Worm (Caenorhabditis elegans) whole organism, L4/young adult: ENCODE data around the gene metl-13.

ENCODE experiments used
- W03F9.2 ChIP-seq: fragments of 150-350 bp; optimal IDR thresholded peaks from 2 replicates; lab custom pipeline; 2014; ENCODE audit warnings: missing biosample characterization, missing genetic modification characterization
- dao-5 ChIP-seq: sonication (generic microtip); optimal IDR thresholded peaks from 2 replicates; lab custom pipeline; 2016; ENCODE audit warnings: missing genotype, missing genetic modification characterization, moderate library complexity, missing compliant biosample characterization
- him-1 ChIP-seq: sonication (generic microtip); optimal IDR thresholded peaks from 2 replicates; lab custom pipeline; 2016; ENCODE audit warnings: missing genotype, missing genetic modification reagents, missing genetic modification characterization, missing compliant biosample characterization

The metl-13 gene

ce11 chrIV:6602376-6602775, 32.5 kb upstream of the metl-13 start, which contains the start of gene F15B10.3:
Gene F15B10.3 (plus strand): TSS chrIV:6602676.
- TF ChIP-seq dao-5 (tag; lab: Kevin White, UChicago) (no peak), W03F9.2 (tag; lab: Kevin White, UChicago) (no peak), him-1 (no peak)

- TF ChIP-seq W03F9.2 (tag; lab: Kevin White, UChicago): no peak
- no peak for TF ChIP-seq him-1
- TF ChIP-seq dao-5 (tag; lab: Kevin White, UChicago): no peak
Measured at ce11 chrIV:6603549-6603948, 31.3 kb upstream of the metl-13 start.

DNA sequence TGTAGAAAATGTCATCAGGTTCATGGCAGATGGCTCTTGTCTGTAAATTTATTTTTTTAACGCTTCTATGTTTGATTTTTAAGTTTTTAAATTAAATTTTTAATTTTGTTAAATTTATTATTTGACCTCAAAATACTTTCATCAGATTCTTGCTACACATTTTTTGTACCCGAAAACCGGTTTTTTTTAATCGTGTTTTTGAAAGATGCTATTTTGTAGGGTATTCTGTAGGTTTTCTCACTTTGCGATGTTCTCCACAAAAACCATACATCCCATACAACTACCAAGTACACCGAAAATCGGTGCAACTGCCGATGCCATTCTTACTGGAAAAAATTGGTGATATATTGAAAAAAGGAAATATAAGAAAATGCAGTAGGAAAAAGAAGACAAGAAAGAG, 29.0 kb upstream of the metl-13 start, which contains the start of gene nstp-2:
Gene nstp-2, minus strand, starts transcription at position 326 of the 400 bp plus-strand sequence.
- no peak for TF ChIP-seq W03F9.2 (tag; lab: Kevin White, UChicago)
- no peak for TF ChIP-seq him-1
- TF ChIP-seq dao-5 (tag; lab: Kevin White, UChicago): no peak

ce11 chrIV:6606587-6606986, 28.3 kb upstream of the metl-13 start:
- TF ChIP-seq W03F9.2 (tag; lab: Kevin White, UChicago): no peak
- TF ChIP-seq him-1: no peak
- TF ChIP-seq dao-5 (tag; lab: Kevin White, UChicago): no peak

DNA sequence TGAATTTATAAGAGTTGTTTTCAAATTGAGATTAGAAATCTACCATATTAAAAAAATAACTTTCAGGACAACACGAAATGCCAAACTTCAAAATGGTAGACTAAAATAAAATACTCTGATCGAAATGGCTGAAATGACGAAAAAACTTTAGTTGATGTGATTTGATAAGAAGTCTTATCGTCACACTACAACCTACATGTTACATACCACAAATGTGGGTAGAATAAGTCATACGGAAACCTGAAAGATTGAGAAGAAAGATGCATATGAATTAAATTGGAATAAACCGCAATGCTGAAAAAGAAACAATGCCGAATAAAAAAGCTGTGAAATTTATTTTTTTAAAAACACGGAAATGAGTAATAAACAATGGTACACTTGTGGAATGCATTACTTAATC, 27.8 kb upstream of the metl-13 start:
- TF ChIP-seq W03F9.2 (tag; lab: Kevin White, UChicago) (no peak), him-1 (no peak), dao-5 (tag; lab: Kevin White, UChicago) (no peak)

DNA sequence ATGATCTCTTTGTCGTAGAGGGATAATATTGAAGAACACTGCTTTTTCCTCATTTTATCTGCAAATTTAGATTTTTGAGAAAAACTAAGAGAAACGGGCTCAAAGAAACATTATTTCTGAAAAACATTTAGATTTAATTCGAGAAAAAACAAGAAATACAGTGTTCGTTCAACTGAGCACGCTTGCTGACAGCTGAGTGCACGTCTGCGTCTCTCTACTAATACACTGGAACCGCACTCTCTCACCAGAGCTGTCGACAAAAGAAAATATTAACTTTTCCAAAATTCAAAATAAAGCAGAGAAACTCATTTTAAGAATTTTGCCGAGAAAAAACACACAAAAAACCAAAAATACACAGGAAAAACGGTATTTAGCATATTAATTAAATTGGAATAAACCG, 21.6 kb upstream of the metl-13 start, which contains the start of gene drh-1:
Gene drh-1, minus strand, starts transcription at position 58 of the 400 bp plus-strand sequence.
- no peak for TF ChIP-seq dao-5 (tag; lab: Kevin White, UChicago)
- peak; percentile 16 for TF ChIP-seq W03F9.2 (tag; lab: Kevin White, UChicago)

DNA sequence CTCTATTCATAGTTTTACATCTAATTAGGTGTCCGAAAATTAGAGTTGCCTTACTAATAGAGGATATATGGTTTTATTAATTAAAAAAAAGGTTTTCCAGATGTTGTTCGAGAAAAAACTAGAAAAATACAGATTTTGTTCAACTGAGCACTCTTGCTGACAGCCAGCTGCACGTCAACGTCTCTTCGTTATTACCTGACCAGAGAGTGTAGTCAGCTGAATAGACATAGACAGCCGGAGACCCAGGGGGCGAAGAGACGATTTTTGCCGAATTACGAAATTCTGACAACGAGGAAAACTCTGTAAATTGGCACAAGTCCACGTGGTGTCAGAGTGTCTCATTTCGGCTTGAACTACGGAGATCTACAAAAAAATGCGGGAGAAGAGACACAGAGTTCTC, 16.3 kb upstream of the metl-13 start:
- TF ChIP-seq him-1 (no peak), dao-5 (tag; lab: Kevin White, UChicago) (no peak), W03F9.2 (tag; lab: Kevin White, UChicago) (peak; percentile 37)

- no peak for TF ChIP-seq him-1
- TF ChIP-seq dao-5 (tag; lab: Kevin White, UChicago): no peak
- TF ChIP-seq W03F9.2 (tag; lab: Kevin White, UChicago): no peak
Measured at ce11 chrIV:6621252-6621651, 13.6 kb upstream of the metl-13 start, which contains the start of gene C01B10.3. Gene C01B10.3 (minus strand): TSS chrIV:6621352.

ce11 chrIV:6622142-6622541, 12.7 kb upstream of the metl-13 start:
- no peak for TF ChIP-seq W03F9.2 (tag; lab: Kevin White, UChicago)
- no peak for TF ChIP-seq him-1

DNA sequence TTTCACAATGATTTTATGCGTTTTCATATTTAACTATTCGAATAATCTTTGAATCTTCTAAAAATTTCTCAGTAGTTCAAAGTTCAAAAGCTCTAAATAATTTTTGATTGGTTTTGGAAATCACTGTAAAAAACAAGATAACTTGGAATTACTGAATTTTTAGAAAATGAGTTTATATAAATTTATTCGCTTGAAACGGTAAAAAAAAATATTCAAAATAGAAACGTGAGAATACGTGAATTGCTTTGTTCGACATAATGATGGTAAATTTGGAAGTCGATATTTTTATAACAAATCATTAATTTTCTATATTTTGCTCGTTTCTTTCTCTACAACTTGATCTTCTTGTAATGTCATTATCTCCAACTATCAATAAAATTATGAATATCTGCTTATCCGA, 11.5 kb upstream of the metl-13 start, which contains the start of gene C01B10.44:
Gene C01B10.44, plus strand, starts transcription at position 301 of the 400 bp plus-strand sequence.
- no peak for TF ChIP-seq him-1
- no peak for TF ChIP-seq dao-5 (tag; lab: Kevin White, UChicago)
- no peak for TF ChIP-seq W03F9.2 (tag; lab: Kevin White, UChicago)

DNA sequence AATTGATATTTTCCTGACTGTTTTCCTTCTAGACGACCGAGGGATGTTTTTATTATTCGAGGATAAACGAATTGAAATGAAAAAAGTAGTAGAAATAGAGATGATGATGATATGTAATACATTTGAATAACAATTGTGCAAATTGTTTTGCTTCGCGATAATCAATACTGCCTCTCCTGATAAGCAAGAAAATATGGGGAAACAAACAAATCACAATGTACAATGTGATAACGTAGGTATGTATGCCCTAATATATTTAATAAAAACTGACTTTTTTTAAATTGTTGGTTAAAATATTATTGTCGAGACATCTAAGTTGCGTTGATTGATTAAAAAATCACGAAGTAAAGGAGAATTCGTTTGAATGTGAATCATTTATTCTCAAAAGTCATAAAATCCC, 7.1 kb upstream of the metl-13 start, which contains the start of gene cest-5.2:
Gene cest-5.2, minus strand, starts transcription at position 128 of the 400 bp plus-strand sequence.
- no peak for TF ChIP-seq W03F9.2 (tag; lab: Kevin White, UChicago)
- no peak for TF ChIP-seq dao-5 (tag; lab: Kevin White, UChicago)
- TF ChIP-seq him-1: no peak

- TF ChIP-seq dao-5 (tag; lab: Kevin White, UChicago) (no peak), W03F9.2 (tag; lab: Kevin White, UChicago) (peak; percentile 73)
Measured at ce11 chrIV:6631704-6632272, 3.1 kb upstream of the metl-13 start, which contains the start of the genes cest-5.1 and C01B10.9. Gene cest-5.1 (minus strand): TSS chrIV:6631754. Gene C01B10.9 (plus strand): TSS chrIV:6632222.

ce11 chrIV:6638256-6638655, 3.4 kb downstream of the metl-13 start, which contains the start of gene C01B10.7:
Gene C01B10.7 (plus strand): TSS chrIV:6638556.
- no peak for TF ChIP-seq him-1
- no peak for TF ChIP-seq dao-5 (tag; lab: Kevin White, UChicago)
- no peak for TF ChIP-seq W03F9.2 (tag; lab: Kevin White, UChicago)

- TF ChIP-seq dao-5 (tag; lab: Kevin White, UChicago) (no peak), him-1 (no peak), W03F9.2 (tag; lab: Kevin White, UChicago) (no peak)
Measured at ce11 chrIV:6639880-6640279, 5.0 kb downstream of the metl-13 start, which contains the start of gene C01B10.6. Gene C01B10.6 (plus strand): TSS chrIV:6640180.
